Worm (Caenorhabditis elegans): ENCODE results near the gene K04F1.9.

ce11 chrV:1685328-1685727 lies 20.3 kb downstream of the K04F1.9 start, which contains the start of gene srh-5:
- no peak for TF ChIP-seq nhr-237 (tag; optimal IDR thresholded peaks at IDR 0.05)
- no peak for TF ChIP-seq nhr-12 (tag; optimal IDR thresholded peaks at IDR 0.05)
- TF ChIP-seq ztf-11 (tag; optimal IDR thresholded peaks at IDR 0.05): no peak
- TF ChIP-seq unc-62 (GFP tag; optimal IDR thresholded peaks at IDR 0.05): no peak
- no peak for TF ChIP-seq ceh-43 (GFP tag; optimal IDR thresholded peaks at IDR 0.05)
- no peak for TF ChIP-seq tbx-8 (GFP tag; optimal IDR thresholded peaks at IDR 0.05)
- no peak for TF ChIP-seq unc-39 (tag; optimal IDR thresholded peaks at IDR 0.05)
- no peak for TF ChIP-seq nhr-76 (tag; optimal IDR thresholded peaks at IDR 0.05)

All from whole organism, mixed stage, embryonic.